Fruit fly (Drosophila melanogaster) whole organism, embryonic: ENCODE results near the gene Csk.

Source experiments
- Abd-B ChIP-seq: fragments of 200-800 bp; sonication (Bioruptor generic); optimal IDR thresholded peaks from 2 replicates; lab custom pipeline; 2018; ENCODE audit warnings: missing biosample characterization, mild to moderate bottlenecking, missing genetic modification characterization, moderate library complexity
- Atf6 ChIP-seq: fragments of 200-800 bp; sonication (Bioruptor generic); IDR thresholded peaks from 2 replicates; pipeline ENCODE4 v1.3.6; 2022; ENCODE audit warnings: missing biosample characterization, missing genetic modification characterization
- BEAF-32 ChIP-seq: fragments of 200-800 bp; sonication (Bioruptor generic); optimal IDR thresholded peaks from 3 replicates; lab custom pipeline; 2017; ENCODE audit warnings: missing biosample characterization, missing genetic modification characterization, mild to moderate bottlenecking, moderate library complexity, missing genetic modification reagents
- CG10209 ChIP-seq: fragments of 200-800 bp; sonication (Bioruptor generic); optimal IDR thresholded peaks from 3 replicates; lab custom pipeline; 2017; ENCODE audit warnings: missing biosample characterization, mild to moderate bottlenecking, missing genetic modification characterization, missing genetic modification reagents
- CG11695 ChIP-seq: fragments of 200-800 bp; sonication (Bioruptor generic); IDR thresholded peaks from 3 replicates; pipeline ENCODE4 v1.3.6; 2022; ENCODE audit warnings: missing biosample characterization, missing genetic modification characterization
- CG11723 ChIP-seq: fragments of 200-800 bp; sonication (Bioruptor generic); optimal IDR thresholded peaks from 2 replicates; lab custom pipeline; 2017; ENCODE audit warnings: missing biosample characterization, mild to moderate bottlenecking, missing genetic modification characterization
- CG12071 ChIP-seq: fragments of 200-800 bp; sonication (Bioruptor generic); optimal IDR thresholded peaks from 3 replicates; lab custom pipeline; 2018; ENCODE audit warnings: missing biosample characterization, mild to moderate bottlenecking, missing genetic modification characterization
- CG1233 ChIP-seq: fragments of 200-800 bp; sonication (Bioruptor generic); optimal IDR thresholded peaks from 4 replicates; lab custom pipeline; 2018; ENCODE audit warnings: missing biosample characterization, mild to moderate bottlenecking, missing genetic modification characterization
- CG15696 ChIP-seq: fragments of 200-800 bp; sonication (Bioruptor generic); optimal IDR thresholded peaks from 2 replicates; lab custom pipeline; 2019; ENCODE audit warnings: missing biosample characterization, mild to moderate bottlenecking, missing genetic modification characterization, moderate library complexity
- CG16863 ChIP-seq: fragments of 200-800 bp; sonication (Bioruptor generic); optimal IDR thresholded peaks from 3 replicates; lab custom pipeline; 2016; ENCODE audit warnings: missing biosample characterization, missing genetic modification characterization
- CG17359 ChIP-seq: fragments of 200-800 bp; sonication (Bioruptor generic); optimal IDR thresholded peaks from 3 replicates; lab custom pipeline; 2018; ENCODE audit warnings: missing biosample characterization, mild to moderate bottlenecking, missing genetic modification characterization, moderate library complexity
- CG17802 ChIP-seq: fragments of 200-800 bp; sonication (Bioruptor generic); optimal IDR thresholded peaks from 2 replicates; lab custom pipeline; 2018; ENCODE audit warnings: missing biosample characterization, mild to moderate bottlenecking, missing genetic modification characterization, moderate library complexity
- CG2129 ChIP-seq: fragments of 200-800 bp; sonication (Bioruptor generic); IDR thresholded peaks from 2 replicates; pipeline ENCODE4 v1.3.6; 2022; ENCODE audit warnings: missing biosample characterization, missing genetic modification characterization; ENCODE audit not compliant: partially characterized antibody
- CG2712 ChIP-seq: fragments of 200-800 bp; optimal IDR thresholded peaks from 3 replicates; lab custom pipeline; 2019; ENCODE audit warnings: missing biosample characterization, mild to moderate bottlenecking, missing genetic modification characterization, moderate library complexity
- CG4424 ChIP-seq: fragments of 200-800 bp; sonication (Bioruptor generic); optimal IDR thresholded peaks from 3 replicates; lab custom pipeline; 2016; ENCODE audit warnings: missing biosample characterization, missing genetic modification characterization
- CG6791 ChIP-seq: fragments of 200-800 bp; sonication (Bioruptor generic); IDR thresholded peaks from 3 replicates; pipeline ENCODE4 v1.3.6; 2022; ENCODE audit warnings: missing biosample characterization, missing genetic modification characterization; ENCODE audit not compliant: partially characterized antibody
- CG9609 ChIP-seq: fragments of 200-800 bp; sonication (Bioruptor generic); optimal IDR thresholded peaks from 3 replicates; lab custom pipeline; 2016; ENCODE audit warnings: missing biosample characterization, missing genetic modification characterization
- CG9727 ChIP-seq: fragments of 200-800 bp; sonication (Bioruptor generic); optimal IDR thresholded peaks from 3 replicates; lab custom pipeline; 2017; ENCODE audit warnings: missing biosample characterization, mild to moderate bottlenecking, missing genetic modification characterization
- CG9817 ChIP-seq: fragments of 200-800 bp; sonication (Bioruptor generic); optimal IDR thresholded peaks from 2 replicates; lab custom pipeline; 2018; ENCODE audit warnings: missing biosample characterization, mild to moderate bottlenecking, missing genetic modification characterization, moderate library complexity
- CTCF ChIP-seq: fragments of 200-800 bp; sonication (Bioruptor generic); optimal IDR thresholded peaks from 2 replicates; lab custom pipeline; 2017; ENCODE audit warnings: missing biosample characterization, mild to moderate bottlenecking, missing genetic modification characterization, moderate library complexity
- Camta ChIP-seq: fragments of 200-800 bp; sonication (Bioruptor generic); optimal IDR thresholded peaks from 2 replicates; lab custom pipeline; 2016; ENCODE audit warnings: missing biosample characterization, missing genetic modification characterization
- CoRest ChIP-seq: fragments of 200-800 bp; sonication (Bioruptor generic); optimal IDR thresholded peaks from 3 replicates; lab custom pipeline; 2018; ENCODE audit warnings: missing biosample characterization, mild to moderate bottlenecking, missing genetic modification characterization, moderate library complexity
- GATAe ChIP-seq: fragments of 200-800 bp; sonication (Bioruptor generic); conservative IDR thresholded peaks from 2 replicates; pipeline ENCODE4 v1.3.6; 2022; ENCODE audit warnings: missing biosample characterization, missing genetic modification characterization
- Gsc ChIP-seq: fragments of 200-800 bp; sonication (Bioruptor generic); IDR thresholded peaks from 2 replicates; pipeline ENCODE4 v1.3.6; 2022; ENCODE audit warnings: missing biosample characterization, missing genetic modification characterization
- H15 ChIP-seq: fragments of 200-800 bp; sonication (Bioruptor generic); IDR thresholded peaks from 3 replicates; pipeline ENCODE4 v1.3.6; 2022; ENCODE audit warnings: missing biosample characterization, missing genetic modification characterization
- HLHmδ ChIP-seq: fragments of 200-800 bp; sonication (Bioruptor generic); optimal IDR thresholded peaks from 2 replicates; lab custom pipeline; 2018; ENCODE audit warnings: missing biosample characterization, mild to moderate bottlenecking, missing genetic modification characterization, moderate library complexity
- HmgD ChIP-seq: fragments of 200-800 bp; sonication (Bioruptor generic); optimal IDR thresholded peaks from 3 replicates; lab custom pipeline; 2016; ENCODE audit warnings: missing biosample characterization, missing genetic modification characterization
- Med ChIP-seq: fragments of 200-800 bp; sonication (Bioruptor generic); peaks from one replicate; lab custom pipeline; 2016; ENCODE audit warnings: missing biosample characterization, missing genetic modification characterization, mild to moderate bottlenecking, inconsistent platforms, moderate library complexity
- NFAT ChIP-seq: fragments of 200-800 bp; sonication (Bioruptor generic); IDR thresholded peaks from 2 replicates; pipeline ENCODE4 v1.3.6; 2022; ENCODE audit warnings: missing biosample characterization, missing genetic modification characterization
- NK7.1 ChIP-seq: fragments of 200-800 bp; sonication (Bioruptor generic); optimal IDR thresholded peaks from 3 replicates; lab custom pipeline; 2016; ENCODE audit warnings: missing biosample characterization, missing genetic modification characterization
- Oaz ChIP-seq: fragments of 200-800 bp; sonication (Bioruptor generic); IDR thresholded peaks from 2 replicates; pipeline ENCODE4 v1.3.6; 2022; ENCODE audit warnings: missing biosample characterization, missing genetic modification characterization
- Opbp ChIP-seq: fragments of 200-800 bp; sonication (Bioruptor generic); IDR thresholded peaks from 3 replicates; pipeline ENCODE4 v1.3.6; 2022; ENCODE audit warnings: missing biosample characterization, missing genetic modification characterization; ENCODE audit not compliant: partially characterized antibody
- Sox100B ChIP-seq: fragments of 200-800 bp; sonication (Bioruptor generic); optimal IDR thresholded peaks from 3 replicates; lab custom pipeline; 2018; ENCODE audit warnings: missing biosample characterization, mild to moderate bottlenecking, missing genetic modification characterization
- al ChIP-seq: fragments of 200-800 bp; sonication (Bioruptor generic); IDR thresholded peaks from 2 replicates; pipeline ENCODE4 v1.3.6; 2022; ENCODE audit warnings: missing biosample characterization, missing genetic modification characterization
- chif ChIP-seq, 2 experiments: fragments of 200-800 bp; sonication (Bioruptor generic); optimal IDR thresholded peaks; 3 replicates each; lab custom pipeline; 2016; ENCODE audit warnings: missing biosample characterization in 2 of 2, missing genetic modification characterization in 2 of 2
- chinmo ChIP-seq: fragments of 200-800 bp; sonication (Bioruptor generic); IDR thresholded peaks from 4 replicates; pipeline ENCODE4 v1.3.6; 2022; ENCODE audit warnings: missing biosample characterization, missing genetic modification characterization; ENCODE audit not compliant: partially characterized antibody
- dimm ChIP-seq: fragments of 200-800 bp; sonication (Bioruptor generic); IDR thresholded peaks from 2 replicates; pipeline ENCODE4 v1.3.6; 2022; ENCODE audit warnings: missing biosample characterization, missing genetic modification characterization
- ftz-f1 ChIP-seq: fragments of 200-800 bp; sonication (Bioruptor generic); optimal IDR thresholded peaks from 2 replicates; lab custom pipeline; 2016; ENCODE audit warnings: missing biosample characterization, missing genetic modification characterization
- hkb ChIP-seq, 2 experiments: fragments of 200-800 bp in 1 of 2; fragments of >200 bp in 1 of 2; sonication (Bioruptor generic) in 1 of 2; IDR thresholded peaks in 1 of 2; optimal IDR thresholded peaks in 1 of 2; 2 replicates each; pipeline versions ENCODE4 v1.3.6 to Lab custom; 2017 to 2022; ENCODE audit warnings: missing biosample characterization in 1 of 2, missing genetic modification characterization in 1 of 2
- ken ChIP-seq: fragments of 200-800 bp; sonication (Bioruptor generic); IDR thresholded peaks from 3 replicates; pipeline ENCODE4 v1.3.6; 2022; ENCODE audit warnings: missing biosample characterization, missing genetic modification characterization
- lola ChIP-seq, 3 experiments: fragments of >200 bp in 2 of 3; fragments of 200-800 bp in 1 of 3; sonication (Bioruptor generic) in 1 of 3; optimal IDR thresholded peaks; 2 replicates each; lab custom pipeline; 2017 to 2019; ENCODE audit warnings: missing biosample characterization in 3 of 3, missing genetic modification characterization in 3 of 3, mild to moderate bottlenecking in 1 of 3, moderate library complexity in 1 of 3
- lov ChIP-seq, 2 experiments: fragments of 200-800 bp in 1 of 2; fragments of >200 bp in 1 of 2; sonication (Bioruptor generic) in 1 of 2; IDR thresholded peaks in 1 of 2; optimal IDR thresholded peaks in 1 of 2; 2 replicates in 1 of 2; 3 replicates in 1 of 2; pipeline versions ENCODE4 v1.3.6 to Lab custom; 2017 to 2022; ENCODE audit warnings: missing biosample characterization in 1 of 2, missing genetic modification characterization in 1 of 2
- pros ChIP-seq: fragments of 200-800 bp; sonication (Bioruptor generic); optimal IDR thresholded peaks from 3 replicates; lab custom pipeline; 2019; ENCODE audit warnings: missing biosample characterization, mild to moderate bottlenecking, missing genetic modification characterization, moderate library complexity
- seq ChIP-seq: fragments of 200-800 bp; sonication (Bioruptor generic); IDR thresholded peaks from 2 replicates; pipeline ENCODE4 v1.3.6; 2022; ENCODE audit warnings: missing biosample characterization, missing genetic modification characterization
- sna ChIP-seq: fragments of 200-800 bp; sonication (Bioruptor generic); IDR thresholded peaks from 2 replicates; pipeline ENCODE4 v1.3.6; 2022; ENCODE audit warnings: missing biosample characterization, missing genetic modification characterization; ENCODE audit not compliant: partially characterized antibody
- tio ChIP-seq: fragments of 200-800 bp; sonication (Bioruptor generic); optimal IDR thresholded peaks from 2 replicates; lab custom pipeline; 2017; ENCODE audit warnings: missing biosample characterization, missing genetic modification characterization, inconsistent platforms
- trem ChIP-seq: fragments of 200-800 bp; optimal IDR thresholded peaks from 3 replicates; lab custom pipeline; 2019; ENCODE audit warnings: missing biosample characterization, mild to moderate bottlenecking, missing genetic modification characterization, moderate library complexity
- zen ChIP-seq: fragments of 200-800 bp; sonication (Bioruptor generic); optimal IDR thresholded peaks from 3 replicates; lab custom pipeline; 2018; ENCODE audit warnings: missing biosample characterization, mild to moderate bottlenecking, missing genetic modification characterization, moderate library complexity

Gene Csk

dm6 chr3R:11656614-11657216 is 6.2 kb upstream of the Csk start (continued):
- TF ChIP-seq BEAF-32 (GFP tag; lab: Kevin White, UChicago) (no peak), tio (GFP tag; lab: Kevin White, UChicago) (peak; percentile 95), chinmo (GFP tag; lab: Robert Waterston, UW) (0 out of 4 replicates have a peak, but pooled peaks have one; percentile 28), CG11695 (peak; percentile 97), CG9609 (GFP tag; lab: Kevin White, UChicago) (peak; percentile 91), HmgD (peak; percentile 75), CG11723 (peak; percentile 91), Atf6 (GFP tag; lab: Robert Waterston, UW) (peak; percentile 97), CG17359 (tag; lab: Kevin White, UChicago) (peak; percentile 97), Abd-B (peak; percentile 91), Gsc (GFP tag; lab: Robert Waterston, UW) (peak; percentile 87), H15 (GFP tag; lab: Robert Waterston, UW) (peak; percentile 97), Opbp (no peak), CG1233 (GFP tag; lab: Kevin White, UChicago) (peak; percentile 95), ken (peak; percentile 95), CG2129 (GFP tag; lab: Robert Waterston, UW) (no peak), GATAe (GFP tag; lab: Robert Waterston, UW) (peak; percentile 88), sna (GFP tag; lab: Robert Waterston, UW) (no peak), CoRest (tag; lab: Kevin White, UChicago) (peak; percentile 96), zen (tag; lab: Kevin White, UChicago) (peak; percentile 90), CG10209 (GFP tag; lab: Kevin White, UChicago) (peak; percentile 95), CG17802 (tag; lab: Kevin White, UChicago) (peak; percentile 86), CG16863 (GFP tag; lab: Kevin White, UChicago) (peak; percentile 93), chif (GFP tag; optimal IDR thresholded peaks at IDR 0.05; lab: Kevin White, UChicago) (peak; percentile 95 to 96), Camta (GFP tag; lab: Kevin White, UChicago) (peak; percentile 95), Med (GFP tag; lab: Kevin White, UChicago) (peak; percentile 100), trem (peak; percentile 92), NK7.1 (peak; percentile 91), CG2712 (tag; lab: Kevin White, UChicago) (peak; percentile 98), lov (optimal IDR thresholded peaks at IDR 0.05; lab: Kevin White, UChicago) (no peak), lov (GFP tag; IDR thresholded peaks at IDR 0.05; lab: Robert Waterston, UW) (peak; percentile 97), CG15696 (peak; percentile 76), CG12071 (peak; percentile 97), NFAT (GFP tag; lab: Robert Waterston, UW) (peak; percentile 98), ftz-f1 (GFP tag; lab: Kevin White, UChicago) (peak; percentile 53), CG9817 (peak; percentile 94), HLHmδ (GFP tag; lab: Kevin White, UChicago) (no peak), al (GFP tag; lab: Robert Waterston, UW) (peak; percentile 97), Sox100B (GFP tag; lab: Kevin White, UChicago) (peak; percentile 92), Oaz (GFP tag; lab: Robert Waterston, UW) (peak; percentile 88), seq (GFP tag; lab: Robert Waterston, UW) (peak; percentile 94), hkb (optimal IDR thresholded peaks at IDR 0.05; lab: Kevin White, UChicago) (no peak), hkb (GFP tag; IDR thresholded peaks at IDR 0.05; lab: Robert Waterston, UW) (peak; percentile 98), CG4424 (GFP tag; lab: Kevin White, UChicago) (peak; percentile 96), CG6791 (GFP tag; lab: Robert Waterston, UW) (no peak), CG9727 (peak; percentile 94), lola (GFP tag; optimal IDR thresholded peaks at IDR 0.05; lab: Kevin White, UChicago) (peak in 1 of 3 experiments; percentile 92), pros (GFP tag; lab: Kevin White, UChicago) (no peak), dimm (peak; percentile 94), CTCF (GFP tag; lab: Kevin White, UChicago) (peak; percentile 53)
